Worm (Caenorhabditis elegans): ENCODE measurements around the gene aldo-1.
A peak's percentile ranks its signal among the peaks of the same experiment; 100 is the strongest.

The aldo-1 gene

DNA sequence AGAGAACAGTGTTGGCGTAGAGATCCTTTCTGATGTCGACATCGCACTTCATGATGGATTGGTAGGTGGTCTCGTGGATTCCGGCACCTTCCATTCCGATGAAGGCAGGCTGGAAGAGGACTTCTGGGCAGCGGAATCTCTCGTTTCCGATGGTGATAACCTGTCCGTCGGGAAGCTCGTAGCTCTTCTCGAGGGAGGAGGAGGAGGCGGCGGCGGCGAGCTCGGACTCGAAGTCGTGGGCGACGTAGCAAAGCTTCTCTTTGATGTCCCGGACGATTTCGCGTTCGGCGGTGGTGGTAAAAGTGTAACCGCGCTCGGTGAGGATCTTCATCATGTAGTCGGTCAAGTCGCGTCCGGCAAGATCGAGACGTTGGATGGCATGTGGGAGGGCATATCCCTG is 40.1 kb upstream of the aldo-1 start (continued):
- no peak for TF ChIP-seq fos-1 (tag; optimal IDR thresholded peaks at IDR 0.05)
- TF ChIP-seq ces-1 (GFP tag; optimal IDR thresholded peaks at IDR 0.05): no peak
- TF ChIP-seq Y5F2A.4 (GFP tag; optimal IDR thresholded peaks at IDR 0.05): no peak
- peak; percentile 6 for TF ChIP-seq nhr-111 (GFP tag; optimal IDR thresholded peaks at IDR 0.05)

DNA sequence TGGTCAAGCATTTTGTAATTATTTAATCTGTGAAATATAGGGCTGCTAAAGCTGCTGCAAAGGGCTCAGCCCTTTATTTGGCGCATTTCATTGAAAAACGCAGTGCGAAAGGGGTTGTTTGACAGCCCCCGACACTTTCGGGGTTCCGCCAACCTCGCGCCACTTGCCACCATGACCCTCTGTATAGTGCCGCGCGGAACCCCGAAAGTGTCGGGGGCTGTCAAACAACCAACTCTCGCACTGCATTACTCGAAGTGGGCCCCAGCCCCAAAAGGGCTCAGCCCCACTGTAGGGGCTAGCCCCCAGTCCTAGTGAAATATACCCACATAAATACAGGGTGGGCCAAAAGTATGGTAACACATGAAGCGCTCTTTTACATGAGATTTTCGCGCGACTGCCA is 35.5 kb upstream of the aldo-1 start:
- TF ChIP-seq set-16 (GFP tag; IDR thresholded peaks at IDR 0.05) (peak; percentile 69), nhr-48 (tag; optimal IDR thresholded peaks at IDR 0.05) (no peak)

DNA sequence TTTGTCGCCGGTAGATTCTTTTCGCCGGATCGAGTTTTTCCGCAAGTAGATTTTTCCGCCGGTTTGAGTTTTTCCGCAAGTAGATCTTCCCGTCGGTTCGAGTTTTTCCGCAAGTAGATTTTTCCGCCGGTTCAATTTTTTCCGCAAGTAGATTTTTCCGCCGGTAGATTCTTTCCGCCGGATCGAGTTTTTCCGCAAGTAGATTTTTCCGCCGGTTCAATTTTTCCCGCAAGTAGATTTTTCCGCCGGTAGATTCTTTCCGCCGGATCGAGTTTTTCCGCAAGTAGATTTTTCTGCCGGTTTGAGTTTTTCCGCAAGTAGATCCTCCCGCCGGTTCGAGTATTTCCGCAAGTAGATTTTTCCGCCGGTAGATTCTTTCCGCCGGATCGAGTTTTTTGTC is 20.4 kb upstream of the aldo-1 start:
- TF ChIP-seq lim-7 (GFP tag; IDR thresholded peaks at IDR 0.05) (0 out of 2 replicates have a peak, but pooled peaks have one; percentile 48), hmg-1.1 (GFP tag; IDR thresholded peaks at IDR 0.05) (peak; percentile 33; the same call in 1 of the 2 replicates), saeg-2 (GFP tag; IDR thresholded peaks at IDR 0.05) (0 out of 2 replicates have a peak, but pooled peaks have one; percentile 19), set-16 (GFP tag; IDR thresholded peaks at IDR 0.05) (peak; percentile 44; the same call in 1 of the 2 replicates), madf-5 (GFP tag; IDR thresholded peaks at IDR 0.05) (0 out of 4 replicates have a peak, but pooled peaks of 1 of the 2 experiments have one; percentile 22)

DNA sequence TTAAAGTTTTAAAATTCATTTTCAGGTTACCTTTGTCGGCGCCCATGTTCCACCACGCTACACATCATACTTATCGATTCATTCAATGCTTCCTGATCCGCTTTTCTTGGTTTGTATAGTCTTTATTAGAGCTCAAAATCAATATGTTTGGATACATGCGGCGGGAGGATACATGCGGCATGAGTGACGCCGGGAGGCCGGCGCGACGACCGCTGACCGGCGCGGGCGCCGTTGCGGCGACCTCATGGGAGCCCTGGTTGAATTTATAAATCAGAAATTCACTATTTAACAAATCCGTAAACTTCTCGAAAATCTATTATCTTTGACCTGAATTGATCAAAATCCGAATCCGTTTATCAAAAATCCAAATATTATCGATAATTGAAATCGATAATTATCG is 17.0 kb upstream of the aldo-1 start:
- TF ChIP-seq set-16 (GFP tag; IDR thresholded peaks at IDR 0.05): peak; percentile 72
- no peak for TF ChIP-seq T20F7.1 (GFP tag; optimal IDR thresholded peaks at IDR 0.05)
- TF ChIP-seq Y48G9A.11 (GFP tag; IDR thresholded peaks at IDR 0.05): no peak
- TF ChIP-seq daf-8 (GFP tag; IDR thresholded peaks at IDR 0.05): no peak

DNA sequence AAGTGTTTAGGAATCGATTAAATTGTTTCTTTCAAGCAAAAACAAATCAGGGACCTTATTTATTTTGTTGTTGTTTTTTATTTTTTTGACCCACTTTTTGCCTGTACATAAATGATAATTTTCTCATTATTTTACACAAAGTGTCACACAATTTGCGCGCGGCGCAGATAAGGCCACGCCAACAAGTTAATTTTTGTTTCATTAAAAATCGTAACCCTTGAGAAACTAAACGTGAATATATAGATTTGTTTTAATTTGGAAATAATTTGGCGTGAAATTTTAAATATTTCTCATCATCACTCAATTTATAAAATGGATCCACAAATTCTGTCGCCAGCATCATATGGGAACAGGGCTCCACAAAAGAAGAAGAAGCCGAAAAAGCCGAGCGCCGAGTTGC is 15.8 kb upstream of the aldo-1 start, which contains the start of gene T05D4.5:
Gene T05D4.5 (plus strand): TSS at position 301 of the 400 bp plus-strand sequence.
- TF ChIP-seq F10B5.3 (tag; optimal IDR thresholded peaks at IDR 0.05) (no peak), aha-1 (tag) (peak; percentile 27), php-3 (GFP tag; IDR thresholded peaks at IDR 0.05) (no peak), ama-1 (optimal IDR thresholded peaks at IDR 0.05) (no peak), ceh-44 (GFP tag; IDR thresholded peaks at IDR 0.05) (no peak)

DNA sequence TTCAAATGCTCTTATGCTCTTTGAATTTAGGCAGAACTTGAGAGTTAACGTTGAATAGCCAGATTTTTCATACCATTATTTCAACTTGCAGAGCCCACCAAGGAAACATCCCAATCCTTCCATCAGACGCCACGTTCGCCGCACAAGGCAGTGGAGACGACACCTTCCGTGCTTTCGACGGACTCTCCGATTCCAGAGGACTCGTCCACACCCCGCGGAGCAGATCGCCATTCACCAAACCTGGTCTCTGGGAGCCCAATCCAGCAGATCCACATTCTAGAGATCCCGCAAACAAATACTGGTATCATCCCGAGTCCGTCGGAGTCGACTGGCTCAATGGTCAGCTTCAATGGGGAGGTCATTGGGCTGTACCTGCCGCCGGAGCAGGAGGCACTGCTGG is 15.3 kb upstream of the aldo-1 start:
- TF ChIP-seq set-16 (GFP tag; IDR thresholded peaks at IDR 0.05) (peak; percentile 74), unc-62 (GFP tag; optimal IDR thresholded peaks at IDR 0.05 in 1 of 2) (peak in 1 of 2 experiments; percentile 82), unc-62 (tag; optimal IDR thresholded peaks at IDR 0.05) (no peak), hmg-1.1 (GFP tag; IDR thresholded peaks at IDR 0.05) (no peak), lin-1 (GFP tag; IDR thresholded peaks at IDR 0.05) (no peak), aha-1 (tag) (no peak)

DNA sequence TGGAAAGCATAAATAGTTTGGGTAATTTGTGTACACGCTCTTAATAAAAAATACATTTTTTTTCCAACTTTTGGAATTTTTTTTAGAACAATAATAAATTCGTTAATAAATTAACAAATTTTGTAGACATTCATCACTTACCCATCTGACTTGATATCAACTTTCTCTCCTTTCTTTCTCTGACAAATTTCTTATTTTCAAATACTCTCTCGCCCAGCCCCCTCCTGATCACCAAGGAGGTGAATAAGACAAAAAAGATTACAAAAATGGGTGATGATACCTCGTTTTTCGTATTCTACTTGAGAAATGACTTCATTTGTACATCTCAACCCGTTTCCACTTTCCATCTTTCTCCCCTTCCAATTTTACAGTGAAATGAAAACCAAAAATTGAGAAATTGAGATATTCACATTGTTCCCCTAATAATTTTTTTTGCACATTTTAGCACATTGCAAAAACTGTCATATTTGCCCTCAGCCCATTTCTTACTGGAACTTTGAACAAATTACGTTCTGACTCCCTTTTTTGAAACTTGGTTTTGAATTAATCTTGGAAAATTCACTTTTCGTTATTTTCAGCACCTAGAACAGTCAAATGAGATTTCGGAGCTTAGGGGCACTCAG is 11.0 kb upstream of the aldo-1 start, which contains the start of gene osm-7:
Gene osm-7 (plus strand): TSS at position 573 of the 623 bp plus-strand sequence.
- TF ChIP-seq madf-9 (GFP tag; conservative IDR thresholded peaks at IDR 0.05) (no peak), hlh-30 (tag; optimal IDR thresholded peaks at IDR 0.05; ENCODE audit: insufficient read depth) (peak; percentile 20)

DNA sequence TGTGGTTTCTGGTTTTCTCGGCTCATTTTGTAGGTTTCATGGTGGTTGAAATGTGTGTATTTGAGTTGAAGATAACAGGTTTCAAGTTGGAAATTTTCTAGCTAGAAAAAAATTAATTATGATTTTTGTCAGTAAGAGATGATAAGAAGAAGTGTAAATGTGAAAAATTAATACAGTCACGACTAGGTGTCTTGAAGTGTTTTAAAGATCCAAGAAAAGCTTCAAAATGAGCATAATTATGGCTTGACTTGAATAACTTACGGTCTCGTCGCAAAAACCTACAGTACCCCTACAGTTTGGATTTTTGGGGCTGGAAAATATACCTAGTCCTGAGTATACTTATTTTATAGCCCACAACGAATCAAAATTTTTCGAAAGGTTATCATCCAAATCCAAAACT is 5.6 kb upstream of the aldo-1 start, which contains the start of gene exc-12:
Gene exc-12 (minus strand): TSS at position 101 of the 400 bp plus-strand sequence.
- TF ChIP-seq unc-39 (tag; optimal IDR thresholded peaks at IDR 0.05) (no peak), ceh-28 (tag; optimal IDR thresholded peaks at IDR 0.05) (no peak), mep-1 (tag; optimal IDR thresholded peaks at IDR 0.05) (no peak), F49E8.2 (tag; optimal IDR thresholded peaks at IDR 0.05; ENCODE audit: borderline replicate concordance) (no peak), arid-1 (GFP tag; conservative IDR thresholded peaks at IDR 0.05) (no peak), mxl-2 (GFP tag; conservative IDR thresholded peaks at IDR 0.05) (no peak), ceh-20 (GFP tag; IDR thresholded peaks at IDR 0.05) (no peak), T20F7.1 (GFP tag; optimal IDR thresholded peaks at IDR 0.05) (no peak), gei-8 (GFP tag; optimal IDR thresholded peaks at IDR 0.05) (no peak), mdl-1 (tag; optimal IDR thresholded peaks at IDR 0.05) (no peak), nhr-41 (GFP tag; IDR thresholded peaks at IDR 0.05) (no peak), egl-43 (GFP tag; IDR thresholded peaks at IDR 0.05) (no peak), nhr-77 (tag; optimal IDR thresholded peaks at IDR 0.05) (no peak)

All from whole organism, L4 larva.